Fruit fly (Drosophila melanogaster) whole organism, pupa: ENCODE data around the gene VhaSFD.

ENCODE experiments used
- CG10348 ChIP-seq: fragments of 200-800 bp; sonication (Bioruptor generic); IDR thresholded peaks from 2 replicates; pipeline ENCODE4 v1.3.6; 2022; ENCODE audit warnings: missing biosample characterization, missing genetic modification characterization
- CG12605 ChIP-seq: fragments of 200-800 bp; sonication (Bioruptor generic); IDR thresholded peaks from 2 replicates; pipeline ENCODE4 v1.3.6; 2022; ENCODE audit warnings: missing biosample characterization, missing genetic modification characterization
- CG14655 ChIP-seq: fragments of 200-800 bp; sonication (Bioruptor generic); optimal IDR thresholded peaks from 3 replicates; lab custom pipeline; 2017; ENCODE audit warnings: mild to moderate bottlenecking, missing biosample characterization, missing genetic modification reagents, missing genetic modification characterization
- CG15710 ChIP-seq: fragments of 200-800 bp; sonication (Bioruptor generic); optimal IDR thresholded peaks from 2 replicates; lab custom pipeline; 2018; ENCODE audit warnings: missing biosample characterization, mild to moderate bottlenecking, missing genetic modification characterization, moderate library complexity
- CG34367 ChIP-seq: fragments of 200-800 bp; sonication (Bioruptor generic); optimal IDR thresholded peaks from 2 replicates; lab custom pipeline; 2018; ENCODE audit warnings: missing biosample characterization, mild to moderate bottlenecking, missing genetic modification characterization
- CG4496 ChIP-seq: fragments of 200-800 bp; sonication (Bioruptor generic); IDR thresholded peaks from 3 replicates; pipeline ENCODE4 v1.3.6; 2022; ENCODE audit warnings: missing biosample characterization, missing genetic modification characterization
- CG8159 ChIP-seq: fragments of 200-800 bp; sonication (Bioruptor generic); optimal IDR thresholded peaks from 3 replicates; lab custom pipeline; 2018; ENCODE audit warnings: missing biosample characterization, mild to moderate bottlenecking, missing genetic modification characterization, moderate library complexity
- CG8301 ChIP-seq: fragments of 200-800 bp; sonication (Bioruptor generic); optimal IDR thresholded peaks from 2 replicates; lab custom pipeline; 2018; ENCODE audit warnings: missing biosample characterization, mild to moderate bottlenecking, missing genetic modification characterization
- CG9948 ChIP-seq: fragments of 200-800 bp; sonication (Bioruptor generic); optimal IDR thresholded peaks from 2 replicates; lab custom pipeline; 2018; ENCODE audit warnings: missing biosample characterization, mild to moderate bottlenecking, missing genetic modification characterization, moderate library complexity
- EcR ChIP-seq: fragments of 200-800 bp; sonication (Bioruptor generic); optimal IDR thresholded peaks from 3 replicates; lab custom pipeline; 2019; ENCODE audit warnings: missing biosample characterization, missing genetic modification characterization, mild to moderate bottlenecking, moderate library complexity, missing genetic modification reagents
- Ets98B ChIP-seq: fragments of 200-800 bp; sonication (Bioruptor generic); IDR thresholded peaks from 2 replicates; pipeline ENCODE4 v1.3.6; 2022; ENCODE audit warnings: missing biosample characterization, missing genetic modification characterization
- Pif1A ChIP-seq: fragments of 200-800 bp; sonication (Bioruptor generic); optimal IDR thresholded peaks from 3 replicates; lab custom pipeline; 2016; ENCODE audit warnings: missing biosample characterization, missing genetic modification characterization
- Snoo ChIP-seq: fragments of 200-800 bp; sonication (Bioruptor generic); optimal IDR thresholded peaks from 3 replicates; lab custom pipeline; 2017; ENCODE audit warnings: missing biosample characterization, mild to moderate bottlenecking, missing genetic modification characterization, inconsistent platforms
- fd96Ca ChIP-seq: fragments of 200-800 bp; sonication (Bioruptor generic); IDR thresholded peaks from 3 replicates; pipeline ENCODE4 v1.3.6; 2022; ENCODE audit warnings: missing biosample characterization, missing genetic modification characterization

DNA sequence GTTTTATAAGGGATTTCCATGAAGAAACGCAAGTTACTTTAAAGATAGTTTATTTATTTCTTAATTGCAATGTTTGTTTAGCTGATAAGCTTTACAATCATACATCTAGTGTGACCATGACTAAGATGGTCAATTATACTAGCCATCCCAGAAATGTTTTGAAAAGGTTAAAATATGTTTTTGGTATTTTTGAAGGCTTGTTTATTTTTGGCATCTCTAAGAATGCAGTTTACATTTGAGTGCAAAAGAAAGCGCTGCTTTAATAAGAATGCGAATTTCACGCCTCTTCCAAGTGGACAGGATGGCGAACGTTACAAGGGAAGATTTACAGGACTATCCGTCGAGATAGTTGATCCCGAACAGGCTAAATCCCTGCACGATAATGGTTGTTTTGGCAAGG lies 1.9 kb upstream of the VhaSFD start, which contains the start of gene Tsen2:
- TF ChIP-seq Snoo (tag; lab: Kevin White, UChicago) = no peak
- no peak for TF ChIP-seq CG9948 (tag; lab: Kevin White, UChicago)
- TF ChIP-seq EcR (GFP tag; lab: Kevin White, UChicago) = no peak
- no peak for TF ChIP-seq CG15710 (tag; lab: Kevin White, UChicago)
- TF ChIP-seq CG8301 (tag; lab: Kevin White, UChicago) = no peak
- no peak for TF ChIP-seq CG34367 (tag; lab: Kevin White, UChicago)
- no peak for TF ChIP-seq Pif1A (GFP tag; lab: Kevin White, UChicago)
- no peak for TF ChIP-seq fd96Ca
- TF ChIP-seq CG4496 (GFP tag; lab: Robert Waterston, UW) = no peak
- TF ChIP-seq Ets98B (GFP tag; lab: Robert Waterston, UW) = no peak
- TF ChIP-seq CG12605 (GFP tag; lab: Robert Waterston, UW) = no peak
- no peak for TF ChIP-seq CG10348
- TF ChIP-seq CG8159 (tag; lab: Kevin White, UChicago) = no peak
- no peak for TF ChIP-seq CG14655 (GFP tag; lab: Kevin White, UChicago)
